Worm (Caenorhabditis elegans) whole organism, young adult: ENCODE results near the gene C07A9.10.

Experiments used
- B0019.2 ChIP-seq: fragments of 200-800 bp; sonication (Bioruptor generic); conservative IDR thresholded peaks from 2 replicates; pipeline ENCODE4 v1.3.6; 2022; ENCODE audit warnings: missing genetic modification reagents, missing genetic modification characterization, missing compliant biosample characterization
- B0261.1 ChIP-seq: sonication (generic microtip); optimal IDR thresholded peaks from 2 replicates; lab custom pipeline; 2016; ENCODE audit warnings: mild to moderate bottlenecking, missing genetic modification characterization, moderate library complexity, missing compliant biosample characterization
- B0336.3 ChIP-seq: fragments of 200-800 bp; sonication (Bioruptor generic); IDR thresholded peaks from 2 replicates; pipeline ENCODE4 v1.3.6; 2022; ENCODE audit warnings: missing genetic modification characterization, missing compliant biosample characterization
- F23B12.7 ChIP-seq: sonication (generic microtip); optimal IDR thresholded peaks from 2 replicates; lab custom pipeline; 2017; ENCODE audit warnings: missing genetic modification characterization, mild to moderate bottlenecking, missing compliant biosample characterization, antibody characterized with exemption, moderate library complexity; ENCODE audit not compliant: insufficient read depth
- F33H1.4 ChIP-seq: fragments of 200-800 bp; sonication (Bioruptor generic); IDR thresholded peaks from 2 replicates; pipeline ENCODE4 v1.3.6; 2022; ENCODE audit warnings: missing genetic modification reagents, missing genetic modification characterization, missing compliant biosample characterization
- F39B2.1 ChIP-seq: fragments of 200-800 bp; sonication (Bioruptor generic); IDR thresholded peaks from 2 replicates; pipeline ENCODE4 v1.3.6; 2022; ENCODE audit warnings: missing genetic modification reagents, missing genetic modification characterization, missing compliant biosample characterization
- F49E8.2 ChIP-seq: sonication (generic microtip); optimal IDR thresholded peaks from 3 replicates; lab custom pipeline; 2017; ENCODE audit warnings: missing genetic modification characterization, mild to moderate bottlenecking, missing compliant biosample characterization, antibody characterized with exemption, moderate library complexity; ENCODE audit not compliant: insufficient read depth
- F52B5.7 ChIP-seq: sonication (generic microtip); optimal IDR thresholded peaks from 2 replicates; lab custom pipeline; 2016; ENCODE audit warnings: mild to moderate bottlenecking, missing genetic modification characterization, missing compliant biosample characterization
- F55B11.4 ChIP-seq: sonication (generic microtip); optimal IDR thresholded peaks from 2 replicates; lab custom pipeline; 2016; ENCODE audit warnings: missing compliant biosample characterization, missing genetic modification characterization, borderline replicate concordance; ENCODE audit not compliant: insufficient read depth
- K12H6.12 ChIP-seq: fragments of 200-800 bp; sonication (Bioruptor generic); optimal IDR thresholded peaks from 2 replicates; lab custom pipeline; 2018; ENCODE audit warnings: mild to moderate bottlenecking, missing genetic modification characterization, missing compliant biosample characterization
- Y56A3A.18 ChIP-seq: fragments of 200-800 bp; sonication (Bioruptor generic); IDR thresholded peaks from 2 replicates; pipeline ENCODE4 v1.3.6; 2022; ENCODE audit warnings: missing genetic modification reagents, missing genetic modification characterization, missing compliant biosample characterization
- Y95B8A.8 ChIP-seq: fragments of 200-800 bp; sonication (Bioruptor generic); IDR thresholded peaks from 2 replicates; pipeline ENCODE4 v1.3.6; 2022; ENCODE audit warnings: missing genetic modification reagents, missing genetic modification characterization, missing compliant biosample characterization
- atf-7 ChIP-seq: sonication (generic microtip); optimal IDR thresholded peaks from 2 replicates; lab custom pipeline; 2017; ENCODE audit warnings: mild to moderate bottlenecking, missing genetic modification characterization, missing compliant biosample characterization
- athp-1 ChIP-seq: sonication (generic microtip); optimal IDR thresholded peaks from 2 replicates; lab custom pipeline; 2017; ENCODE audit warnings: mild to moderate bottlenecking, missing genetic modification characterization, missing compliant biosample characterization
- attf-6 ChIP-seq: fragments of 200-800 bp; sonication (Bioruptor generic); IDR thresholded peaks from 2 replicates; pipeline ENCODE4 v1.3.6; 2022; ENCODE audit warnings: missing genetic modification reagents, missing genetic modification characterization, missing compliant biosample characterization
- bed-2 ChIP-seq: fragments of 200-800 bp; sonication (Bioruptor generic); IDR thresholded peaks from 2 replicates; pipeline ENCODE4 v1.3.6; 2022; ENCODE audit warnings: missing genetic modification reagents, missing genetic modification characterization, missing compliant biosample characterization
- cebp-1 ChIP-seq, 2 experiments: fragments of 200-800 bp in 1 of 2; sonication (Bioruptor generic) in 1 of 2; sonication (generic microtip) in 1 of 2; IDR thresholded peaks in 1 of 2; optimal IDR thresholded peaks in 1 of 2; 2 replicates each; pipeline versions ENCODE4 v1.3.6 to Lab custom; 2017 to 2022; ENCODE audit warnings: missing compliant biosample characterization in 2 of 2, missing genetic modification characterization in 2 of 2, mild to moderate bottlenecking in 1 of 2, missing genetic modification reagents in 1 of 2, moderate library complexity in 1 of 2
- ceh-40 ChIP-seq: fragments of 200-800 bp; sonication (Bioruptor generic); IDR thresholded peaks from 2 replicates; pipeline ENCODE4 v1.3.6; 2022; ENCODE audit warnings: missing genetic modification characterization, missing compliant biosample characterization
- egl-18 ChIP-seq: fragments of 200-800 bp; sonication (Bioruptor generic); IDR thresholded peaks from 2 replicates; pipeline ENCODE4 v1.3.6; 2022; ENCODE audit warnings: missing genetic modification reagents, missing genetic modification characterization, missing compliant biosample characterization
- egl-44 ChIP-seq: fragments of 200-800 bp; sonication (Bioruptor generic); IDR thresholded peaks from 2 replicates; pipeline ENCODE4 v1.3.6; 2022; ENCODE audit warnings: missing genetic modification reagents, missing genetic modification characterization, missing compliant biosample characterization
- egrh-3 ChIP-seq: fragments of 200-800 bp; sonication (Bioruptor generic); IDR thresholded peaks from 2 replicates; pipeline ENCODE4 v1.3.6; 2022; ENCODE audit warnings: missing genetic modification reagents, missing genetic modification characterization, missing compliant biosample characterization
- ekl-4 ChIP-seq: fragments of 200-800 bp; sonication (Bioruptor generic); IDR thresholded peaks from 2 replicates; pipeline ENCODE4 v1.3.6; 2022; ENCODE audit warnings: missing genetic modification reagents, missing genetic modification characterization, missing compliant biosample characterization
- hlh-12 ChIP-seq: sonication (generic microtip); optimal IDR thresholded peaks from 2 replicates; lab custom pipeline; 2016; ENCODE audit warnings: missing genetic modification characterization, missing compliant biosample characterization
- hmg-1.2 ChIP-seq: fragments of 200-800 bp; sonication (Bioruptor generic); IDR thresholded peaks from 2 replicates; pipeline ENCODE4 v1.3.6; 2022; ENCODE audit warnings: missing genetic modification reagents, missing genetic modification characterization, missing compliant biosample characterization
- lin-40 ChIP-seq: sonication (generic microtip); optimal IDR thresholded peaks from 2 replicates; lab custom pipeline; 2016; ENCODE audit warnings: missing genetic modification characterization, mild to moderate bottlenecking, missing compliant biosample characterization, missing genotype, missing genetic modification reagents
- lir-1 ChIP-seq: fragments of 200-800 bp; sonication (Bioruptor generic); conservative IDR thresholded peaks from 2 replicates; pipeline ENCODE4 v1.3.6; 2022; ENCODE audit warnings: missing genetic modification reagents, missing genetic modification characterization, missing compliant biosample characterization
- lsl-1 ChIP-seq: fragments of 200-800 bp; sonication (Bioruptor generic); optimal IDR thresholded peaks from 2 replicates; lab custom pipeline; 2018; ENCODE audit warnings: mild to moderate bottlenecking, missing genetic modification characterization, moderate library complexity, missing compliant biosample characterization
- mxl-1 ChIP-seq: sonication (generic microtip); optimal IDR thresholded peaks from 2 replicates; lab custom pipeline; 2016; ENCODE audit warnings: missing genetic modification characterization, missing compliant biosample characterization
- nfya-1 ChIP-seq: sonication (generic microtip); optimal IDR thresholded peaks from 2 replicates; lab custom pipeline; 2017; ENCODE audit warnings: antibody characterized with exemption, missing compliant biosample characterization, missing genetic modification characterization, borderline replicate concordance; ENCODE audit not compliant: insufficient read depth
- nhr-90 ChIP-seq: sonication (generic microtip); optimal IDR thresholded peaks from 2 replicates; lab custom pipeline; 2016; ENCODE audit warnings: missing genotype, mild to moderate bottlenecking, missing genetic modification characterization, missing compliant biosample characterization
- rec-8 ChIP-seq, 2 experiments: sonication (generic microtip); optimal IDR thresholded peaks; 2 replicates each; lab custom pipeline; 2016; ENCODE audit warnings: mild to moderate bottlenecking in 2 of 2, missing genetic modification characterization in 2 of 2, missing genetic modification reagents in 2 of 2, missing genotype in 2 of 2, missing biosample characterization in 1 of 2, missing compliant biosample characterization in 1 of 2, moderate library complexity in 1 of 2
- snpc-1.3 ChIP-seq: sonication (generic microtip); optimal IDR thresholded peaks from 2 replicates; lab custom pipeline; 2017; ENCODE audit warnings: missing genetic modification characterization, mild to moderate bottlenecking, missing compliant biosample characterization, antibody characterized with exemption, moderate library complexity, missing genotype, missing genetic modification reagents; ENCODE audit not compliant: insufficient read depth
- snpc-3.4 ChIP-seq: sonication (generic microtip); optimal IDR thresholded peaks from 2 replicates; lab custom pipeline; 2017; ENCODE audit warnings: missing genetic modification characterization, mild to moderate bottlenecking, missing compliant biosample characterization, antibody characterized with exemption, moderate library complexity, missing genotype, missing genetic modification reagents
- snpc-4 ChIP-seq, 5 experiments: fragments of 150-350 bp in 1 of 5; sonication (generic microtip) in 4 of 5; optimal IDR thresholded peaks; 2 replicates each; lab custom pipeline; 2014 to 2018; ENCODE audit warnings: missing genetic modification characterization in 5 of 5, missing biosample characterization in 3 of 5, antibody characterized with exemption in 2 of 5, mild to moderate bottlenecking in 2 of 5, missing compliant biosample characterization in 2 of 5, missing genotype in 2 of 5, moderate library complexity in 2 of 5, missing genetic modification reagents in 1 of 5
- somi-1 ChIP-seq: fragments of 200-800 bp; sonication (Bioruptor generic); optimal IDR thresholded peaks from 2 replicates; lab custom pipeline; 2018; ENCODE audit warnings: mild to moderate bottlenecking, missing genetic modification characterization, missing compliant biosample characterization
- sptf-2 ChIP-seq: fragments of 200-800 bp; sonication (Bioruptor generic); optimal IDR thresholded peaks from 2 replicates; lab custom pipeline; 2018; ENCODE audit warnings: mild to moderate bottlenecking, missing genetic modification characterization, missing compliant biosample characterization
- unc-62 ChIP-seq: fragments of 150-350 bp; optimal IDR thresholded peaks from 2 replicates; lab custom pipeline; 2014; ENCODE audit warnings: missing biosample characterization, missing genetic modification reagents, missing genetic modification characterization
- xnd-1 ChIP-seq: sonication (generic microtip); optimal IDR thresholded peaks from 2 replicates; lab custom pipeline; 2016; ENCODE audit warnings: missing genotype, missing genetic modification reagents, missing genetic modification characterization, missing compliant biosample characterization
- ztf-18 ChIP-seq: sonication (generic microtip); optimal IDR thresholded peaks from 2 replicates; lab custom pipeline; 2016; ENCODE audit warnings: missing genotype, mild to moderate bottlenecking, missing genetic modification characterization, missing compliant biosample characterization
- ztf-25 ChIP-seq: fragments of 200-800 bp; sonication (Bioruptor generic); IDR thresholded peaks from 2 replicates; pipeline ENCODE4 v1.3.6; 2022; ENCODE audit warnings: missing genetic modification reagents, missing genetic modification characterization, missing compliant biosample characterization
- ztf-26 ChIP-seq: sonication (generic microtip); optimal IDR thresholded peaks from 2 replicates; lab custom pipeline; 2017; ENCODE audit warnings: missing genetic modification characterization, missing compliant biosample characterization
- ztf-28 ChIP-seq: fragments of 200-800 bp; sonication (Bioruptor generic); IDR thresholded peaks from 2 replicates; pipeline ENCODE4 v1.3.6; 2022; ENCODE audit warnings: missing genetic modification reagents, missing genetic modification characterization, missing compliant biosample characterization
- ztf-6 ChIP-seq: fragments of 200-800 bp; sonication (Bioruptor generic); IDR thresholded peaks from 2 replicates; pipeline ENCODE4 v1.3.6; 2022; ENCODE audit warnings: missing genetic modification reagents, missing genetic modification characterization, missing compliant biosample characterization

The C07A9.10 gene

ce11 chrIII:9669546-9669945 is 16.3 kb downstream of the C07A9.10 start:
- TF ChIP-seq snpc-4 (GFP tag; optimal IDR thresholded peaks at IDR 0.05; lab: Kevin White, UChicago) (no peak), snpc-4 (tag; optimal IDR thresholded peaks at IDR 0.05; lab: Kevin White, UChicago) (no peak), F39B2.1 (no peak), xnd-1 (tag; lab: Kevin White, UChicago) (no peak), somi-1 (GFP tag; lab: Kevin White, UChicago) (no peak), B0261.1 (tag; lab: Kevin White, UChicago) (no peak), ceh-40 (GFP tag; lab: Robert Waterston, UW) (no peak), athp-1 (tag; lab: Kevin White, UChicago) (no peak), B0336.3 (GFP tag; lab: Robert Waterston, UW) (no peak), unc-62 (GFP tag; lab: Kevin White, UChicago) (no peak), lsl-1 (GFP tag; lab: Kevin White, UChicago) (no peak), snpc-1.3 (tag; lab: Kevin White, UChicago) (no peak), egl-44 (GFP tag; lab: Robert Waterston, UW) (no peak), egrh-3 (GFP tag; lab: Robert Waterston, UW) (no peak), atf-7 (no peak), hmg-1.2 (GFP tag; lab: Robert Waterston, UW) (no peak), K12H6.12 (tag; lab: Kevin White, UChicago) (no peak), rec-8 (tag; optimal IDR thresholded peaks at IDR 0.05; lab: Kevin White, UChicago) (no peak), mxl-1 (tag; lab: Kevin White, UChicago) (no peak)

ce11 chrIII:9667591-9668265 is 18.1 kb downstream of the C07A9.10 start, which contains the start of gene C07A9.9:
TSS of gene C07A9.9 (minus strand) at chrIII:9667641.
- TF ChIP-seq attf-6, result no peak
- no peak for TF ChIP-seq F49E8.2 (tag; lab: Kevin White, UChicago)
- no peak for TF ChIP-seq B0261.1 (tag; lab: Kevin White, UChicago)
- TF ChIP-seq ekl-4 (GFP tag; lab: Robert Waterston, UW), result peak; percentile 54; the same call in 1 of the 2 replicates
- TF ChIP-seq sptf-2 (GFP tag; lab: Kevin White, UChicago), result no peak
- TF ChIP-seq nhr-90 (tag; lab: Kevin White, UChicago), result peak; percentile 55
- no peak for TF ChIP-seq egl-44 (GFP tag; lab: Robert Waterston, UW)
- TF ChIP-seq lin-40 (tag; lab: Kevin White, UChicago), result peak; percentile 69
- peak; percentile 67 for TF ChIP-seq K12H6.12 (tag; lab: Kevin White, UChicago)
- TF ChIP-seq nfya-1 (tag; lab: Kevin White, UChicago), result no peak
- no peak for TF ChIP-seq Y95B8A.8
- TF ChIP-seq ztf-18, result peak; percentile 28
- no peak for TF ChIP-seq hlh-12 (tag; lab: Kevin White, UChicago)
- TF ChIP-seq ceh-40 (GFP tag; lab: Robert Waterston, UW), result no peak
- TF ChIP-seq lir-1 (GFP tag; lab: Robert Waterston, UW), result no peak
- TF ChIP-seq hmg-1.2 (GFP tag; lab: Robert Waterston, UW), result peak; percentile 32; the same call in 1 of the 2 replicates
- TF ChIP-seq F23B12.7, result no peak
- no peak for TF ChIP-seq mxl-1 (tag; lab: Kevin White, UChicago)
- TF ChIP-seq snpc-3.4 (tag; lab: Kevin White, UChicago), result no peak
- no peak for TF ChIP-seq B0019.2 (GFP tag; lab: Robert Waterston, UW)
- TF ChIP-seq cebp-1 (GFP tag; IDR thresholded peaks at IDR 0.05; lab: Robert Waterston, UW), result no peak
- TF ChIP-seq cebp-1 (tag; optimal IDR thresholded peaks at IDR 0.05; lab: Kevin White, UChicago), result no peak
- TF ChIP-seq ztf-26 (tag; lab: Kevin White, UChicago), result peak; percentile 1
- TF ChIP-seq F52B5.7 (tag; lab: Kevin White, UChicago), result no peak
- no peak for TF ChIP-seq egl-18 (GFP tag; lab: Robert Waterston, UW)
- TF ChIP-seq ztf-25 (GFP tag; lab: Robert Waterston, UW), result no peak
- no peak for TF ChIP-seq Y56A3A.18 (GFP tag; lab: Robert Waterston, UW)
- TF ChIP-seq ztf-28 (GFP tag; lab: Robert Waterston, UW), result no peak
- no peak for TF ChIP-seq unc-62 (GFP tag; lab: Kevin White, UChicago)
- no peak for TF ChIP-seq F33H1.4 (GFP tag; lab: Robert Waterston, UW)
- no peak for TF ChIP-seq F55B11.4
- TF ChIP-seq ztf-6 (GFP tag; lab: Robert Waterston, UW), result 0 out of 2 replicates have a peak, but pooled peaks have one; percentile 49
- TF ChIP-seq bed-2 (GFP tag; lab: Robert Waterston, UW), result no peak
